Worm (Caenorhabditis elegans) whole organism, L4/young adult: ENCODE measurements around the gene inx-5.

Experiments
- W03F9.2 ChIP-seq: fragments of 150-350 bp; optimal IDR thresholded peaks from 2 replicates; lab custom pipeline; 2014; ENCODE audit warnings: missing biosample characterization, missing genetic modification characterization
- dao-5 ChIP-seq: sonication (generic microtip); optimal IDR thresholded peaks from 2 replicates; lab custom pipeline; 2016; ENCODE audit warnings: missing genotype, missing genetic modification characterization, moderate library complexity, missing compliant biosample characterization
- him-1 ChIP-seq: sonication (generic microtip); optimal IDR thresholded peaks from 2 replicates; lab custom pipeline; 2016; ENCODE audit warnings: missing genotype, missing genetic modification reagents, missing genetic modification characterization, missing compliant biosample characterization

ce11 chrX:8310747-8311146 is 8.5 kb upstream of the inx-5 start:
- TF ChIP-seq dao-5 (tag; lab: Kevin White, UChicago) (no peak), W03F9.2 (no peak), him-1 (no peak)
